Fruit fly (Drosophila melanogaster) S2 (cell line): ENCODE results near the gene Rsbp15.

Experiments used
- CG8478 ChIP-seq: fragments of >200 bp; optimal IDR thresholded peaks from 2 replicates; lab custom pipeline; 2018
- CTCF ChIP-seq, 2 experiments: fragments of >200 bp; optimal IDR thresholded peaks; 2 replicates each; lab custom pipeline; 2018

dm6 chr3R:12222093-12222492 is at the start of gene Rsbp15:
- TF ChIP-seq CG8478, result no peak
- TF ChIP-seq CTCF (optimal IDR thresholded peaks at IDR 0.05; lab: Kevin White, UChicago), result peak; percentile 86 to 91
